Worm (Caenorhabditis elegans) whole organism, L2 larva: ENCODE results near the gene B0280.11.

Experiments
- Y55F3AM.14 ChIP-seq: fragments of 200-800 bp; sonication (Bioruptor generic); optimal IDR thresholded peaks from 2 replicates; lab custom pipeline; 2018; ENCODE audit warnings: mild to moderate bottlenecking, missing genetic modification characterization, missing compliant biosample characterization
- aly-2 ChIP-seq: fragments of 150-350 bp; optimal IDR thresholded peaks from 2 replicates; lab custom pipeline; 2014; ENCODE audit warnings: missing biosample characterization, missing genetic modification characterization
- ama-1 ChIP-seq: fragments of 150-350 bp; optimal IDR thresholded peaks from 2 replicates; lab custom pipeline; 2018; ENCODE audit warnings: inconsistent platforms
- egl-27 ChIP-seq: sonication (generic microtip); optimal IDR thresholded peaks from 3 replicates; lab custom pipeline; 2017; ENCODE audit warnings: missing biosample characterization, missing genetic modification reagents, missing genetic modification characterization
- elt-1 ChIP-seq: fragments of 150-350 bp; optimal IDR thresholded peaks from 2 replicates; lab custom pipeline; 2014; ENCODE audit warnings: missing biosample characterization, missing genetic modification characterization
- fos-1 ChIP-seq: fragments of 150-350 bp; optimal IDR thresholded peaks from 2 replicates; lab custom pipeline; 2014; ENCODE audit warnings: missing biosample characterization, missing genetic modification characterization
- gmeb-1 ChIP-seq: fragments of 150-350 bp; optimal IDR thresholded peaks from 2 replicates; lab custom pipeline; 2014; ENCODE audit warnings: missing biosample characterization, missing genetic modification characterization
- lin-13 ChIP-seq: fragments of 150-350 bp; optimal IDR thresholded peaks from 2 replicates; lab custom pipeline; 2014; ENCODE audit warnings: missing biosample characterization, missing genetic modification reagents, missing genetic modification characterization
- nhr-12 ChIP-seq: fragments of 150-350 bp; optimal IDR thresholded peaks from 2 replicates; lab custom pipeline; 2014; ENCODE audit warnings: missing biosample characterization, missing genetic modification characterization
- nhr-237 ChIP-seq: fragments of 150-350 bp; optimal IDR thresholded peaks from 2 replicates; lab custom pipeline; 2014; ENCODE audit warnings: missing biosample characterization, missing genetic modification characterization
- nhr-77 ChIP-seq: fragments of 150-350 bp; optimal IDR thresholded peaks from 2 replicates; lab custom pipeline; 2014; ENCODE audit warnings: missing biosample characterization, missing genetic modification characterization
- unc-39 ChIP-seq: fragments of 150-350 bp; optimal IDR thresholded peaks from 2 replicates; lab custom pipeline; 2014; ENCODE audit warnings: missing biosample characterization, missing genetic modification characterization

DNA sequence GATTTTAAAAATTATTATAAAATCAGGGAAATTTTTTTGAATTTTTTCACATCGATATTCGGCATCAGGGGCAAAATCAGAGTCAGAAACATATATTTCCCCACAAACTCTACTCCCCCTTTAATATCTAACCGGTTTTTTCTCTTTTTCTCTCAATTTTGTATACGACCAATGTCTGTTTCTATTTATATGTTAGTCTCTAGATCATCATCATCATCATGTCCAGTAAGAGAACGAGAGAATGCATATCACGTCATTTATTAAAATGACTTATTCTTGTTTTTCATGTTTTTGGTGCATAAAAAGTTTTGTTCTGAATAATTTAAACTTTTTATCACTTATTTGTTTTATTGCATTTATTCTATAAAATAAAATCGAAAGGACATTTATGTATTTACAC is 14.5 kb upstream of the B0280.11 start:
- TF ChIP-seq elt-1 (tag; lab: Kevin White, UChicago) (no peak), Y55F3AM.14 (GFP tag; lab: Kevin White, UChicago) (no peak), unc-39 (tag; lab: Kevin White, UChicago) (no peak), nhr-12 (tag; lab: Kevin White, UChicago) (no peak), ama-1 (lab: Kevin White, UChicago) (no peak), fos-1 (tag; lab: Kevin White, UChicago) (peak; percentile 0), lin-13 (no peak), nhr-237 (tag; lab: Kevin White, UChicago) (no peak), nhr-77 (tag; lab: Kevin White, UChicago) (no peak), gmeb-1 (tag; lab: Kevin White, UChicago) (no peak), aly-2 (tag; lab: Kevin White, UChicago) (no peak), egl-27 (peak; percentile 26)
